Worm (Caenorhabditis elegans) whole organism, mixed stage, embryonic: ENCODE results near the gene pigs-1.

Experiments
- elt-3 ChIP-seq: fragments of 150-350 bp; optimal IDR thresholded peaks from 2 replicates; lab custom pipeline; 2014; ENCODE audit warnings: missing biosample characterization, missing genetic modification characterization
- nhr-12 ChIP-seq: fragments of 150-350 bp; optimal IDR thresholded peaks from 2 replicates; lab custom pipeline; 2014; ENCODE audit warnings: missing biosample characterization, missing genetic modification characterization
- snpc-4 ChIP-seq: fragments of 150-350 bp; optimal IDR thresholded peaks from 2 replicates; lab custom pipeline; 2014; ENCODE audit warnings: missing biosample characterization, missing genetic modification characterization
- unc-39 ChIP-seq: fragments of 150-350 bp; optimal IDR thresholded peaks from 2 replicates; lab custom pipeline; 2014; ENCODE audit warnings: missing biosample characterization, missing genetic modification characterization

ce11 chrIV:10188505-10188904 is 39.7 kb upstream of the pigs-1 start:
- TF ChIP-seq snpc-4 (tag; lab: Kevin White, UChicago) (no peak), elt-3 (tag; lab: Kevin White, UChicago) (no peak), unc-39 (tag; lab: Kevin White, UChicago) (no peak), nhr-12 (tag; lab: Kevin White, UChicago) (no peak)
